Worm (Caenorhabditis elegans): ENCODE measurements around the gene K06H6.5.

Gene K06H6.5

DNA sequence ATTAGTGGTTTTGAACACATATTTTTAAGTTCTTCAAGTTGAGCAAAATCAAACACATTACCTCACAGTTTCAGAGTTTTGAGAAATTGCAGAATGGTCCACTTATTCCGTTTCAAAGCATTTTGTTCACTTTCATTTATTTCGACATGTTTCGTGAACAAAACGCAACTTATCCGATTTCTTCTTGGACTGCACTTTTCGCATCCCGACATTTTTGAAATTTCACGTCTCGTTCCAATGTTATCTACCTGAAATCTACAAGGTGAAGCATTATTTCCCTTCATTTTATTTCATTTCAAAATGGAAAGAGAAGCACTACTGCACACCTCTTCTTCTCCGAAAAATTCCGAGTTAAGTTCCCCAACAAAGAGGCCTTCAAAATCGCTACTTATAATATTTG lies 14.0 kb downstream of the K06H6.5 start, which contains the start of gene ZK488.6:
ZK488.6 (plus strand) TSS at position 301 of the 400 bp plus-strand sequence.
- no peak for TF ChIP-seq bed-3 (GFP tag; optimal IDR thresholded peaks at IDR 0.05)
- no peak for TF ChIP-seq ham-2 (GFP tag; optimal IDR thresholded peaks at IDR 0.05)
- no peak for TF ChIP-seq ceh-83 (GFP tag; optimal IDR thresholded peaks at IDR 0.05)
- no peak for TF ChIP-seq unc-39 (tag; optimal IDR thresholded peaks at IDR 0.05)

DNA sequence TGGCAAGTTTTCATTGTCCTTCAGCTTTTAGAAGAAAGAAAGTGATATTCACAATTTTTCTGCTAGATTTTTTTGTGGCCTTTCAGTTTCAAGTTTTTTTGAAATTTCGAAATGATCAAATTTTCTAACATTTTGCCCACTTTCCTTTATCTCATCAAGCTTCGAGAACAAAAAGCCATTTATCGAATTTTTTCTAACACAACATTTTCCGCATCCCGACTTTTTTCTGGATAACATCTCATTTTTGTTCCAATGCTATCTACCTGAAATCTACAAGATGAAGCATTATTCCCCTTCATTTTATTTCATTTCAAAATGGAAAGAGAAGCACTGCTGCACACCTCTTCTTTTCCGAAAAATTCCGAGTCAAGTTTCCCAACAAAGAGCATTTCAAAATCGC lies 16.8 kb downstream of the K06H6.5 start, which contains the start of gene ZK488.5:
ZK488.5 (plus strand) TSS at position 301 of the 400 bp plus-strand sequence.
- TF ChIP-seq mab-5 (tag; optimal IDR thresholded peaks at IDR 0.05) (no peak), lin-32 (GFP tag; optimal IDR thresholded peaks at IDR 0.05) (no peak), unc-39 (tag; optimal IDR thresholded peaks at IDR 0.05) (no peak)

- TF ChIP-seq unc-120 (tag; optimal IDR thresholded peaks at IDR 0.05; ENCODE audit: poor library complexity, severe bottlenecking): no peak
- no peak for TF ChIP-seq tbx-8 (GFP tag; optimal IDR thresholded peaks at IDR 0.05)
- no peak for TF ChIP-seq sptf-1 (tag; optimal IDR thresholded peaks at IDR 0.05)
- no peak for TF ChIP-seq pha-4 (tag; optimal IDR thresholded peaks at IDR 0.05)
- TF ChIP-seq mls-2 (tag; optimal IDR thresholded peaks at IDR 0.05): no peak
- no peak for TF ChIP-seq ceh-83 (GFP tag; optimal IDR thresholded peaks at IDR 0.05)
- TF ChIP-seq elt-1 (tag; optimal IDR thresholded peaks at IDR 0.05; ENCODE audit: borderline replicate concordance, insufficient read depth): no peak
- no peak for TF ChIP-seq snpc-4 (tag; optimal IDR thresholded peaks at IDR 0.05)
- TF ChIP-seq mep-1 (tag; optimal IDR thresholded peaks at IDR 0.05): no peak
- no peak for TF ChIP-seq nhr-28 (tag; optimal IDR thresholded peaks at IDR 0.05)
- TF ChIP-seq lsy-2 (tag; optimal IDR thresholded peaks at IDR 0.05): no peak
- no peak for TF ChIP-seq cnd-1 (tag; optimal IDR thresholded peaks at IDR 0.05)
- no peak for TF ChIP-seq nhr-237 (tag; optimal IDR thresholded peaks at IDR 0.05)
- TF ChIP-seq nhr-76 (tag; optimal IDR thresholded peaks at IDR 0.05): no peak
- no peak for TF ChIP-seq flh-1 (GFP tag; optimal IDR thresholded peaks at IDR 0.05)
- TF ChIP-seq ceh-43 (GFP tag; optimal IDR thresholded peaks at IDR 0.05): no peak
- TF ChIP-seq unc-39 (tag; optimal IDR thresholded peaks at IDR 0.05): no peak
Measured at ce11 chrV:596923-597322, 20.8 kb downstream of the K06H6.5 start.

DNA sequence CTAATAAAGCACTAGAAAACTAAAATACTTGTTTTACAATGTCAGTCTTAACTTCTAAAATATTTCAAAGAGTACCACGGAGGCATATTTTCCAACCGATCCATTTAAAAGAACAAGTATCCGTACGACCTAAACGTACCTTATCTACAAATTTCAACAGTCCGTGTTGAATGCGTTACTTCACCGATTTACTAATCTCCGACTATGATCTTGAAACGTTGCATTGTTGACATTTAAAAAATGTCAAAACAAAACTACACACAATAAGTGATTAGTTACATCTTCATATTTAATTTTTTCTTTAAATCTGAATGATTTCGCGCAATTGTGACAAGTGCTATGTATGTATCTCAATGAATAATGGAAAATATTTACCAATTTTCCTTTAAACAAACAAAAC lies 21.7 kb downstream of the K06H6.5 start:
- no peak for TF ChIP-seq unc-62 (GFP tag; optimal IDR thresholded peaks at IDR 0.05)
- TF ChIP-seq bed-3 (GFP tag; optimal IDR thresholded peaks at IDR 0.05): no peak
- no peak for TF ChIP-seq cnd-1 (tag; optimal IDR thresholded peaks at IDR 0.05)
- TF ChIP-seq nhr-2 (tag; optimal IDR thresholded peaks at IDR 0.05): no peak
- TF ChIP-seq ceh-83 (GFP tag; optimal IDR thresholded peaks at IDR 0.05): no peak
- no peak for TF ChIP-seq zip-8 (tag; optimal IDR thresholded peaks at IDR 0.05)
- no peak for TF ChIP-seq lin-13 (tag; optimal IDR thresholded peaks at IDR 0.05)
- no peak for TF ChIP-seq pha-4 (tag; optimal IDR thresholded peaks at IDR 0.05)
- no peak for TF ChIP-seq drap-1 (GFP tag; optimal IDR thresholded peaks at IDR 0.05)
- no peak for TF ChIP-seq elt-3 (tag; optimal IDR thresholded peaks at IDR 0.05)
- TF ChIP-seq mab-5 (tag; optimal IDR thresholded peaks at IDR 0.05): no peak
- no peak for TF ChIP-seq flh-1 (GFP tag; optimal IDR thresholded peaks at IDR 0.05)
- no peak for TF ChIP-seq sptf-1 (tag; optimal IDR thresholded peaks at IDR 0.05)
- TF ChIP-seq blmp-1 (tag; optimal IDR thresholded peaks at IDR 0.05): no peak
- no peak for TF ChIP-seq nhr-28 (tag; optimal IDR thresholded peaks at IDR 0.05)
- no peak for TF ChIP-seq M03D4.4 (tag; optimal IDR thresholded peaks at IDR 0.05)

DNA sequence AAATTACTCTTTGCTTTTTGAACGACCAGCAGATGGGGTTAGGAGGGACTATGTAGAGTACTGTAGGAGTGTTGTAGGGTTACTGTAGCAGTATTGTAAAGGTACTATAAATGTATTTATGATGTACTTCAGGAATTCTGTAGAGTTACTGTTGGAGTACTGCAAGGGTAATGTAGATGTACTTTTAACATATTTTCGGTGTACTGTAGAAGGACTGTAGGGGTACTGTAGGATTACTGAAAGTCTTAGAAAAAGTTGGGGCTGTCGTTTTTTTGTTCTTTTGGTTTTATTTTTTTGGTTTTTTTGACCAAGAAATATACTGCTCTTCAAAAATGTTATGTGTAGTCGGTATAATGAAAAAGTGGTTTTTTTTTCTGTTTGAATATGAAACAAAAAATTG lies 22.5 kb downstream of the K06H6.5 start:
- TF ChIP-seq unc-62 (GFP tag; optimal IDR thresholded peaks at IDR 0.05) (no peak), ham-2 (GFP tag; optimal IDR thresholded peaks at IDR 0.05) (no peak), nhr-237 (tag; optimal IDR thresholded peaks at IDR 0.05) (no peak), bed-3 (GFP tag; optimal IDR thresholded peaks at IDR 0.05) (no peak), lin-32 (GFP tag; optimal IDR thresholded peaks at IDR 0.05) (no peak), snpc-4 (tag; optimal IDR thresholded peaks at IDR 0.05) (no peak), pha-4 (tag; optimal IDR thresholded peaks at IDR 0.05) (no peak), zip-8 (tag; optimal IDR thresholded peaks at IDR 0.05) (no peak), ceh-43 (GFP tag; optimal IDR thresholded peaks at IDR 0.05) (no peak), lin-13 (tag; optimal IDR thresholded peaks at IDR 0.05) (no peak), nhr-28 (tag; optimal IDR thresholded peaks at IDR 0.05) (no peak), mep-1 (tag; optimal IDR thresholded peaks at IDR 0.05) (no peak), ceh-39 (tag; optimal IDR thresholded peaks at IDR 0.05) (no peak), lsy-2 (tag; optimal IDR thresholded peaks at IDR 0.05) (no peak)
